Worm (Caenorhabditis elegans) whole organism, young adult: ENCODE results near the gene syx-2.

Source experiments
- B0019.2 ChIP-seq: fragments of 200-800 bp; sonication (Bioruptor generic); conservative IDR thresholded peaks from 2 replicates; pipeline ENCODE4 v1.3.6; 2022; ENCODE audit warnings: missing genetic modification reagents, missing genetic modification characterization, missing compliant biosample characterization
- B0035.1 ChIP-seq: sonication (generic microtip); optimal IDR thresholded peaks from 2 replicates; lab custom pipeline; 2016; ENCODE audit warnings: missing genetic modification characterization, mild to moderate bottlenecking, missing compliant biosample characterization, missing genotype, missing genetic modification reagents
- C17E4.6 ChIP-seq: fragments of 200-800 bp; sonication (Bioruptor generic); IDR thresholded peaks from 2 replicates; pipeline ENCODE4 v1.3.6; 2022; ENCODE audit warnings: missing genetic modification reagents, missing genetic modification characterization, missing compliant biosample characterization
- D2030.7 ChIP-seq: fragments of 200-800 bp; sonication (Bioruptor generic); IDR thresholded peaks from 2 replicates; pipeline ENCODE4 v1.3.6; 2022; ENCODE audit warnings: missing genetic modification reagents, missing genetic modification characterization, missing compliant biosample characterization
- F23B12.7 ChIP-seq: sonication (generic microtip); optimal IDR thresholded peaks from 2 replicates; lab custom pipeline; 2017; ENCODE audit warnings: missing genetic modification characterization, mild to moderate bottlenecking, missing compliant biosample characterization, antibody characterized with exemption, moderate library complexity; ENCODE audit not compliant: insufficient read depth
- F33H1.4 ChIP-seq: fragments of 200-800 bp; sonication (Bioruptor generic); IDR thresholded peaks from 2 replicates; pipeline ENCODE4 v1.3.6; 2022; ENCODE audit warnings: missing genetic modification reagents, missing genetic modification characterization, missing compliant biosample characterization
- F37B4.10 ChIP-seq: fragments of 200-800 bp; sonication (Bioruptor generic); IDR thresholded peaks from 2 replicates; pipeline ENCODE4 v1.3.6; 2022; ENCODE audit warnings: missing genetic modification characterization, missing compliant biosample characterization
- K11D2.4 ChIP-seq: fragments of 200-800 bp; sonication (Bioruptor generic); IDR thresholded peaks from 2 replicates; pipeline ENCODE4 v1.3.6; 2022; ENCODE audit warnings: missing genetic modification reagents, missing genetic modification characterization, missing compliant biosample characterization
- K12H6.12 ChIP-seq: fragments of 200-800 bp; sonication (Bioruptor generic); optimal IDR thresholded peaks from 2 replicates; lab custom pipeline; 2018; ENCODE audit warnings: mild to moderate bottlenecking, missing genetic modification characterization, missing compliant biosample characterization
- Y56A3A.18 ChIP-seq: fragments of 200-800 bp; sonication (Bioruptor generic); IDR thresholded peaks from 2 replicates; pipeline ENCODE4 v1.3.6; 2022; ENCODE audit warnings: missing genetic modification reagents, missing genetic modification characterization, missing compliant biosample characterization
- ZK185.1 ChIP-seq: sonication (generic microtip); optimal IDR thresholded peaks from 2 replicates; lab custom pipeline; 2016; ENCODE audit warnings: mild to moderate bottlenecking, missing genetic modification characterization, missing compliant biosample characterization; ENCODE audit not compliant: poor library complexity, severe bottlenecking
- atf-7 ChIP-seq: sonication (generic microtip); optimal IDR thresholded peaks from 2 replicates; lab custom pipeline; 2017; ENCODE audit warnings: mild to moderate bottlenecking, missing genetic modification characterization, missing compliant biosample characterization
- attf-3 ChIP-seq: fragments of 200-800 bp; sonication (Bioruptor generic); conservative IDR thresholded peaks from 2 replicates; pipeline ENCODE4 v1.3.6; 2022; ENCODE audit warnings: missing genetic modification reagents, missing genetic modification characterization, missing compliant biosample characterization
- attf-6 ChIP-seq: fragments of 200-800 bp; sonication (Bioruptor generic); IDR thresholded peaks from 2 replicates; pipeline ENCODE4 v1.3.6; 2022; ENCODE audit warnings: missing genetic modification reagents, missing genetic modification characterization, missing compliant biosample characterization
- bed-1 ChIP-seq: fragments of 200-800 bp; sonication (Bioruptor generic); IDR thresholded peaks from 2 replicates; pipeline ENCODE4 v1.3.6; 2022; ENCODE audit warnings: missing genetic modification reagents, missing genetic modification characterization, missing compliant biosample characterization
- cebp-1 ChIP-seq, 2 experiments: fragments of 200-800 bp in 1 of 2; sonication (Bioruptor generic) in 1 of 2; sonication (generic microtip) in 1 of 2; IDR thresholded peaks in 1 of 2; optimal IDR thresholded peaks in 1 of 2; 2 replicates each; pipeline versions ENCODE4 v1.3.6 to Lab custom; 2017 to 2022; ENCODE audit warnings: missing compliant biosample characterization in 2 of 2, missing genetic modification characterization in 2 of 2, mild to moderate bottlenecking in 1 of 2, missing genetic modification reagents in 1 of 2, moderate library complexity in 1 of 2
- ceh-100 ChIP-seq: fragments of 200-800 bp; sonication (Bioruptor generic); IDR thresholded peaks from 2 replicates; pipeline ENCODE4 v1.3.6; 2022; ENCODE audit warnings: missing genetic modification reagents, missing genetic modification characterization, missing compliant biosample characterization
- ceh-91 ChIP-seq: fragments of 200-800 bp; sonication (Bioruptor generic); IDR thresholded peaks from 2 replicates; pipeline ENCODE4 v1.3.6; 2022; ENCODE audit warnings: missing genetic modification reagents, missing genetic modification characterization, missing compliant biosample characterization
- dox-1 ChIP-seq: fragments of 200-800 bp; sonication (Bioruptor generic); IDR thresholded peaks from 2 replicates; pipeline ENCODE4 v1.3.6; 2022; ENCODE audit warnings: missing genetic modification reagents, missing genetic modification characterization, missing compliant biosample characterization
- egl-44 ChIP-seq: fragments of 200-800 bp; sonication (Bioruptor generic); IDR thresholded peaks from 2 replicates; pipeline ENCODE4 v1.3.6; 2022; ENCODE audit warnings: missing genetic modification reagents, missing genetic modification characterization, missing compliant biosample characterization
- gei-17 ChIP-seq: fragments of 200-800 bp; sonication (Bioruptor generic); optimal IDR thresholded peaks from 2 replicates; lab custom pipeline; 2018; ENCODE audit warnings: mild to moderate bottlenecking, missing genetic modification characterization, missing compliant biosample characterization
- hmg-1.2 ChIP-seq: fragments of 200-800 bp; sonication (Bioruptor generic); IDR thresholded peaks from 2 replicates; pipeline ENCODE4 v1.3.6; 2022; ENCODE audit warnings: missing genetic modification reagents, missing genetic modification characterization, missing compliant biosample characterization
- lin-35 ChIP-seq, 3 experiments: fragments of 150-350 bp in 2 of 3; sonication (generic microtip) in 1 of 3; optimal IDR thresholded peaks; 2 replicates each; lab custom pipeline; 2014 to 2018; ENCODE audit warnings: missing biosample characterization in 3 of 3, missing genetic modification characterization in 3 of 3, missing genetic modification reagents in 3 of 3
- madf-10 ChIP-seq: sonication (generic microtip); optimal IDR thresholded peaks from 2 replicates; lab custom pipeline; 2016; ENCODE audit warnings: mild to moderate bottlenecking, missing genetic modification characterization, missing compliant biosample characterization
- mcd-1 ChIP-seq: fragments of 200-800 bp; sonication (Bioruptor generic); IDR thresholded peaks from 2 replicates; pipeline ENCODE4 v1.3.6; 2022; ENCODE audit warnings: missing genetic modification reagents, missing genetic modification characterization, missing compliant biosample characterization
- nfyb-1 ChIP-seq: fragments of 200-800 bp; sonication (Bioruptor generic); IDR thresholded peaks from 2 replicates; pipeline ENCODE4 v1.3.6; 2022; ENCODE audit warnings: missing genetic modification reagents, missing genetic modification characterization, missing compliant biosample characterization
- nhr-120 ChIP-seq: fragments of 200-800 bp; sonication (Bioruptor generic); IDR thresholded peaks from 2 replicates; pipeline ENCODE4 v1.3.6; 2022; ENCODE audit warnings: missing genetic modification characterization, missing compliant biosample characterization
- nhr-80 ChIP-seq: sonication (generic microtip); optimal IDR thresholded peaks from 2 replicates; lab custom pipeline; 2016; ENCODE audit warnings: missing genetic modification characterization, missing compliant biosample characterization
- nhr-90 ChIP-seq: sonication (generic microtip); optimal IDR thresholded peaks from 2 replicates; lab custom pipeline; 2016; ENCODE audit warnings: missing genotype, mild to moderate bottlenecking, missing genetic modification characterization, missing compliant biosample characterization
- pbrm-1 ChIP-seq: fragments of 200-800 bp; sonication (Bioruptor generic); IDR thresholded peaks from 2 replicates; pipeline ENCODE4 v1.3.6; 2022; ENCODE audit warnings: missing genetic modification reagents, missing genetic modification characterization, missing compliant biosample characterization
- rec-8 ChIP-seq, 2 experiments: sonication (generic microtip); optimal IDR thresholded peaks; 2 replicates each; lab custom pipeline; 2016; ENCODE audit warnings: mild to moderate bottlenecking in 2 of 2, missing genetic modification characterization in 2 of 2, missing genetic modification reagents in 2 of 2, missing genotype in 2 of 2, missing biosample characterization in 1 of 2, missing compliant biosample characterization in 1 of 2, moderate library complexity in 1 of 2
- snpc-3.4 ChIP-seq: sonication (generic microtip); optimal IDR thresholded peaks from 2 replicates; lab custom pipeline; 2017; ENCODE audit warnings: missing genetic modification characterization, mild to moderate bottlenecking, missing compliant biosample characterization, antibody characterized with exemption, moderate library complexity, missing genotype, missing genetic modification reagents
- snpc-4 ChIP-seq, 5 experiments: fragments of 150-350 bp in 1 of 5; sonication (generic microtip) in 4 of 5; optimal IDR thresholded peaks; 2 replicates each; lab custom pipeline; 2014 to 2018; ENCODE audit warnings: missing genetic modification characterization in 5 of 5, missing biosample characterization in 3 of 5, antibody characterized with exemption in 2 of 5, mild to moderate bottlenecking in 2 of 5, missing compliant biosample characterization in 2 of 5, missing genotype in 2 of 5, moderate library complexity in 2 of 5, missing genetic modification reagents in 1 of 5
- somi-1 ChIP-seq: fragments of 200-800 bp; sonication (Bioruptor generic); optimal IDR thresholded peaks from 2 replicates; lab custom pipeline; 2018; ENCODE audit warnings: mild to moderate bottlenecking, missing genetic modification characterization, missing compliant biosample characterization
- sptf-2 ChIP-seq: fragments of 200-800 bp; sonication (Bioruptor generic); optimal IDR thresholded peaks from 2 replicates; lab custom pipeline; 2018; ENCODE audit warnings: mild to moderate bottlenecking, missing genetic modification characterization, missing compliant biosample characterization
- tbp1 ChIP-seq: fragments of 200-800 bp; sonication (Bioruptor generic); optimal IDR thresholded peaks from 2 replicates; lab custom pipeline; 2018; ENCODE audit warnings: mild to moderate bottlenecking, missing genetic modification characterization, missing compliant biosample characterization
- zfh-2 ChIP-seq: fragments of 200-800 bp; sonication (Bioruptor generic); conservative IDR thresholded peaks from 2 replicates; pipeline ENCODE4 v1.3.6; 2022; ENCODE audit warnings: missing genetic modification reagents, missing genetic modification characterization, missing compliant biosample characterization
- ztf-18 ChIP-seq: sonication (generic microtip); optimal IDR thresholded peaks from 2 replicates; lab custom pipeline; 2016; ENCODE audit warnings: missing genotype, mild to moderate bottlenecking, missing genetic modification characterization, missing compliant biosample characterization
- ztf-3 ChIP-seq: fragments of 200-800 bp; sonication (Bioruptor generic); optimal IDR thresholded peaks from 2 replicates; lab custom pipeline; 2018; ENCODE audit warnings: mild to moderate bottlenecking, missing genetic modification characterization, missing compliant biosample characterization

syx-2 gene

DNA sequence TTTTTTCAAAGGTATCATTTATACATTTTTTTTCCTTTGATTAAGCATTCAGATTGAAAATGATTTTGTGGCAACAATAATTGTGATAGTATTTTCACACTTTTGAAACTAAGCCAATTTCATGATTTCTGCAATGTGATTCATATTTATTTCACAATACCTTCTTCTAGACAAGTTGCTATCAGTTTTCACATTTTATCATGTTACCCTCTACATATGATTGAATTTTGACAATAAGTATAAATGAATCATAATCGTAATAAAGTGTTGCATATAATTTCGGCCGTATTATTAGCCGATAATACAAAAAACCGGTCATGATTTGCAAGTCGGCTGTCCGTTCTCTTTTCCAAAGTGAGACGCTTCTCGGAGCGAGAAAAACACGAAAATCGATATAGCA lies 566 bp upstream of the syx-2 start:
- TF ChIP-seq sptf-2 (GFP tag; lab: Kevin White, UChicago) (no peak), cebp-1 (GFP tag; IDR thresholded peaks at IDR 0.05; lab: Robert Waterston, UW) (peak; percentile 45; the same call in 1 of the 2 replicates), cebp-1 (tag; optimal IDR thresholded peaks at IDR 0.05; lab: Kevin White, UChicago) (peak; percentile 71), nhr-80 (peak; percentile 25)

DNA sequence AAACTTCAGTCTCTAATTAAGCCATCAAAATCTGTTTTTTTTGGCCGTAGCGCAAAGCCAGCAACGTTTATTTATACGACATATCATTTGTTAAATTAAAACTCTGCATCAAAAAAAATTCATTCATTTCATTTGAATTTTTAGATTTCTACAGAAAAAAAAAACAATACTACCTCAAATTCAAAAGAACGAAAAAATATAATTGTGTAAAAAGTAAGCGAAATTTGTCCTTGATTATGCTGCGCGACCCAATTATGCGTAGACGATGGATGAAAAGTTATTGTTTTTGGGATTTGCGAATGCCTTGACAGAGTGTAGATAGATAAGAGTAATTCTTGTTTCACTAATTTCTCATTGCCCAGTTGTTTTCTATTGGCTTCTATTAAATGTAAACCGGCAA lies 3.3 kb downstream of the syx-2 start, which contains the start of gene F48F7.3:
F48F7.3 (plus strand) TSS at position 301 of the 400 bp plus-strand sequence.
- no peak for TF ChIP-seq B0019.2 (GFP tag; lab: Robert Waterston, UW)
- no peak for TF ChIP-seq F37B4.10 (GFP tag; lab: Robert Waterston, UW)
- TF ChIP-seq ceh-100, result no peak
- no peak for TF ChIP-seq somi-1
- TF ChIP-seq attf-6, result no peak
- no peak for TF ChIP-seq B0035.1 (tag; lab: Kevin White, UChicago)
- no peak for TF ChIP-seq ztf-3 (GFP tag; lab: Kevin White, UChicago)
- no peak for TF ChIP-seq F33H1.4
- TF ChIP-seq snpc-3.4 (tag; lab: Kevin White, UChicago), result no peak

DNA sequence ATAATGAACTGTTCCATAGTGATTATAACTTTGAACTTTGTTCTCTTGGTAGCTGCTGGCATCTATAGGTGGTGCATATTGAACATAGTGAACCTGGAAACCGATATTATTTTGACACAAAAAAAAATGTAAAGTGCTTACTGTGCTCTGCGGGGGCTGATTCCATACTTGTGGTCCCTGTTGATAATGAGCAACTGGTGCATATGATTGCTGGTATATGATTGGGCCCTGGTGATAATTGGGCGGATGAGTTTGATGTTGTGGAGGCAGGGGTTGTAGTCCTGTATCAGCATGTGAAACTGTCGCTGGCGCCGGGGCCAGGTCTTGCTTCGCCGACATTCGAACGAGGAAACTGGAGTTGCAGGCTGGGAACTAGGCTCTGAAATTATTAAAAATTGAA lies 8.3 kb downstream of the syx-2 start, which contains the start of gene pqn-39:
pqn-39 (minus strand) TSS at position 385 of the 400 bp plus-strand sequence.
- no peak for TF ChIP-seq C17E4.6 (GFP tag; lab: Robert Waterston, UW)
- no peak for TF ChIP-seq sptf-2 (GFP tag; lab: Kevin White, UChicago)

DNA sequence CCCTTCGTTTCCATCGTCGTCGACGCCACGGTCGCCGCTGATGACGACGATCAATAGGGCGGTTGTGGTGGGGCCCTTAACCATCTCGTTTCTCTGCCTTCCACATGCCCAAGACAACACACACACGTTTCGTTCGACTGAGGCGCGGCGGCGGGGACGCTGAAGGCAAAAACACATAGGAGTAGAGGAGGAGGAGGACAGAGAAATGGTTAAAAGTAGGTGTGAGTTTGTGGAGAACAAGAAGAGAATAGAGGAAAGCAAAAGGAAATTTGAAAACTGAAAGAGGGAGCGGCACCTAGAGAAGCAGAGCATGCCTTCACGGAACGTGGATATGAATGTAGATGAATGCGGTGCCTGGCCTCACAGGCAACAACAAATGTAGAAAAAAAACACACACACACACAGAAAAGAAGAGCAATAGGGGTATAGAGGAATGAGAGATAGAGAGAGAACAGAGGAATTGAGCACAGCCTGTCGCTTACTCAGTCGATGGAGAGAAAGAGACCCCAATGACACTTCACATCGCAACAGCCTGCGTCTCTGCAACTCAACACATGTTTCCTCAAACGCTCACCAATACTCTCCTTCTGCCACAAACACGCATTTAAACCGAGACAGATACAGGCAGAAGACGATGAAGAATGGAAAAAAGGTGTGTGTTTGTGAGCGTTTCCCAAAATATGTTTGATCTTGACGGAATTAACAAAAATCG lies 9.5 kb downstream of the syx-2 start:
- TF ChIP-seq D2030.7 (GFP tag; lab: Robert Waterston, UW), result no peak
- peak; percentile 76; the same call in 1 of the 2 replicates for TF ChIP-seq hmg-1.2 (GFP tag; lab: Robert Waterston, UW)
- TF ChIP-seq nhr-90 (tag; lab: Kevin White, UChicago), result peak; percentile 51
- peak; percentile 97 for TF ChIP-seq zfh-2 (GFP tag; lab: Robert Waterston, UW)
- peak; percentile 38 for TF ChIP-seq mcd-1 (GFP tag; lab: Robert Waterston, UW)
- peak; percentile 65 for TF ChIP-seq gei-17 (GFP tag; lab: Kevin White, UChicago)
- 0 out of 2 replicates have a peak, but pooled peaks have one; percentile 7 for TF ChIP-seq cebp-1 (GFP tag; IDR thresholded peaks at IDR 0.05; lab: Robert Waterston, UW)
- TF ChIP-seq cebp-1 (tag; optimal IDR thresholded peaks at IDR 0.05; lab: Kevin White, UChicago), result peak; percentile 87
- TF ChIP-seq madf-10 (tag; lab: Kevin White, UChicago), result peak; percentile 86
- peak; percentile 10 for TF ChIP-seq somi-1
- TF ChIP-seq bed-1, result 0 out of 2 replicates have a peak, but pooled peaks have one; percentile 30
- no peak for TF ChIP-seq nhr-120 (GFP tag; lab: Robert Waterston, UW)
- TF ChIP-seq Y56A3A.18 (GFP tag; lab: Robert Waterston, UW), result 0 out of 2 replicates have a peak, but pooled peaks have one; percentile 12
- no peak for TF ChIP-seq ceh-91 (GFP tag; lab: Robert Waterston, UW)
- TF ChIP-seq K12H6.12 (tag; lab: Kevin White, UChicago), result peak; percentile 97
- no peak for TF ChIP-seq F37B4.10 (GFP tag; lab: Robert Waterston, UW)
- peak; percentile 58 for TF ChIP-seq ztf-18
- TF ChIP-seq snpc-4 (GFP tag; optimal IDR thresholded peaks at IDR 0.05; lab: Kevin White, UChicago), result no peak
- TF ChIP-seq snpc-4 (tag; optimal IDR thresholded peaks at IDR 0.05; lab: Kevin White, UChicago), result peak in 3 of 4 experiments; percentile 12 to 59 (median 55)
- TF ChIP-seq tbp1 (GFP tag; lab: Kevin White, UChicago), result peak; percentile 51
- TF ChIP-seq attf-3 (GFP tag; lab: Robert Waterston, UW), result no peak
- peak; percentile 12; the same call in 1 of the 2 replicates for TF ChIP-seq pbrm-1 (GFP tag; lab: Robert Waterston, UW)
- TF ChIP-seq K11D2.4 (GFP tag; lab: Robert Waterston, UW), result peak; percentile 86
- TF ChIP-seq egl-44 (GFP tag; lab: Robert Waterston, UW), result no peak
- no peak for TF ChIP-seq F23B12.7 (tag; lab: Kevin White, UChicago)
- peak in 1 of 3 experiments; percentile 70 for TF ChIP-seq lin-35 (GFP tag; optimal IDR thresholded peaks at IDR 0.05; lab: Kevin White, UChicago)
- peak; percentile 55 for TF ChIP-seq ZK185.1
- TF ChIP-seq nfyb-1 (GFP tag; lab: Robert Waterston, UW), result peak; percentile 43; the same call in 1 of the 2 replicates
- peak; percentile 85 for TF ChIP-seq dox-1 (GFP tag; lab: Robert Waterston, UW)
- TF ChIP-seq atf-7 (tag; lab: Kevin White, UChicago), result peak; percentile 54
- no peak for TF ChIP-seq rec-8 (tag; optimal IDR thresholded peaks at IDR 0.05; lab: Kevin White, UChicago)
